Fruit fly (Drosophila melanogaster) whole organism, embryonic: ENCODE results near the gene CG7564.
A peak's percentile ranks its signal among the peaks of the same experiment; 100 is the strongest.

ENCODE experiments used
- CG11398 ChIP-seq: fragments of 200-800 bp; sonication (Bioruptor generic); optimal IDR thresholded peaks from 2 replicates; lab custom pipeline; 2016; ENCODE audit warnings: missing biosample characterization, missing genetic modification characterization
- CG11723 ChIP-seq: fragments of 200-800 bp; sonication (Bioruptor generic); optimal IDR thresholded peaks from 2 replicates; lab custom pipeline; 2017; ENCODE audit warnings: missing biosample characterization, mild to moderate bottlenecking, missing genetic modification characterization
- CG12104 ChIP-seq: fragments of 200-800 bp; sonication (Bioruptor generic); optimal IDR thresholded peaks from 3 replicates; lab custom pipeline; 2016; ENCODE audit warnings: missing biosample characterization, missing genetic modification characterization
- CG14860 ChIP-seq: fragments of 200-800 bp; sonication (Bioruptor generic); IDR thresholded peaks from 3 replicates; pipeline ENCODE4 v1.3.6; 2022; ENCODE audit warnings: missing biosample characterization, missing genetic modification characterization; ENCODE audit not compliant: partially characterized antibody
- CG16863 ChIP-seq: fragments of 200-800 bp; sonication (Bioruptor generic); optimal IDR thresholded peaks from 3 replicates; lab custom pipeline; 2016; ENCODE audit warnings: missing biosample characterization, missing genetic modification characterization
- CG17612 ChIP-seq: fragments of 200-800 bp; sonication (Bioruptor generic); IDR thresholded peaks from 2 replicates; pipeline ENCODE4 v1.3.6; 2022; ENCODE audit warnings: missing biosample characterization, missing genetic modification characterization
- CG17829 ChIP-seq: fragments of 200-800 bp; optimal IDR thresholded peaks from 2 replicates; lab custom pipeline; 2019; ENCODE audit warnings: missing biosample characterization, mild to moderate bottlenecking, missing genetic modification characterization, moderate library complexity
- CG18262 ChIP-seq: fragments of 200-800 bp; optimal IDR thresholded peaks from 3 replicates; lab custom pipeline; 2019; ENCODE audit warnings: missing biosample characterization, mild to moderate bottlenecking, missing genetic modification characterization, moderate library complexity
- CG18599 ChIP-seq: fragments of 200-800 bp; sonication (Bioruptor generic); optimal IDR thresholded peaks from 3 replicates; lab custom pipeline; 2017; ENCODE audit warnings: missing biosample characterization, missing genetic modification characterization, mild to moderate bottlenecking, moderate library complexity, missing genetic modification reagents
- CG2202 ChIP-seq: fragments of 200-800 bp; sonication (Bioruptor generic); optimal IDR thresholded peaks from 2 replicates; lab custom pipeline; 2018; ENCODE audit warnings: missing biosample characterization, mild to moderate bottlenecking, missing genetic modification characterization
- CG2712 ChIP-seq: fragments of 200-800 bp; optimal IDR thresholded peaks from 3 replicates; lab custom pipeline; 2019; ENCODE audit warnings: missing biosample characterization, mild to moderate bottlenecking, missing genetic modification characterization, moderate library complexity
- CG3163 ChIP-seq: fragments of 200-800 bp; sonication (Bioruptor generic); optimal IDR thresholded peaks from 3 replicates; lab custom pipeline; 2016; ENCODE audit warnings: missing biosample characterization, missing genetic modification characterization
- CG6254 ChIP-seq: fragments of 200-800 bp; sonication (Bioruptor generic); optimal IDR thresholded peaks from 3 replicates; lab custom pipeline; 2017; ENCODE audit warnings: mild to moderate bottlenecking, missing biosample characterization, missing genetic modification reagents, missing genetic modification characterization
- Dip3 ChIP-seq: fragments of 200-800 bp; sonication (Bioruptor generic); optimal IDR thresholded peaks from 3 replicates; lab custom pipeline; 2016; ENCODE audit warnings: missing biosample characterization, missing genetic modification characterization
- Dref ChIP-seq: fragments of 200-800 bp; sonication (Bioruptor generic); IDR thresholded peaks from 2 replicates; pipeline ENCODE4 v1.3.6; 2022; ENCODE audit warnings: missing biosample characterization, missing genetic modification characterization
- Gug ChIP-seq: fragments of 200-800 bp; sonication (Bioruptor generic); IDR thresholded peaks from 4 replicates; pipeline ENCODE4 v1.3.6; 2022; ENCODE audit warnings: missing biosample characterization, missing genetic modification characterization
- H2.0 ChIP-seq: fragments of 200-800 bp; sonication (Bioruptor generic); IDR thresholded peaks from 2 replicates; pipeline ENCODE4 v1.3.6; 2022; ENCODE audit warnings: missing biosample characterization, missing genetic modification characterization
- HHEX ChIP-seq: fragments of 200-800 bp; sonication (Bioruptor generic); optimal IDR thresholded peaks from 3 replicates; lab custom pipeline; 2017; ENCODE audit warnings: missing biosample characterization, mild to moderate bottlenecking, missing genetic modification characterization, missing genetic modification reagents
- HLH4C ChIP-seq: fragments of 200-800 bp; sonication (Bioruptor generic); IDR thresholded peaks from 3 replicates; pipeline ENCODE4 v1.3.6; 2022; ENCODE audit warnings: missing biosample characterization, missing genetic modification characterization; ENCODE audit not compliant: partially characterized antibody
- HLHmδ ChIP-seq: fragments of 200-800 bp; sonication (Bioruptor generic); optimal IDR thresholded peaks from 2 replicates; lab custom pipeline; 2018; ENCODE audit warnings: missing biosample characterization, mild to moderate bottlenecking, missing genetic modification characterization, moderate library complexity
- MBD-R2 ChIP-seq: fragments of 200-800 bp; sonication (Bioruptor generic); IDR thresholded peaks from 2 replicates; pipeline ENCODE4 v1.3.6; 2022; ENCODE audit warnings: missing biosample characterization, missing genetic modification characterization
- Mes4 ChIP-seq: fragments of 200-800 bp; sonication (Bioruptor generic); optimal IDR thresholded peaks from 2 replicates; lab custom pipeline; 2016; ENCODE audit warnings: missing biosample characterization, missing genetic modification characterization
- Myb ChIP-seq: fragments of 200-800 bp; sonication (Bioruptor generic); optimal IDR thresholded peaks from 2 replicates; lab custom pipeline; 2016; ENCODE audit warnings: missing biosample characterization, missing genetic modification characterization
- NC2α ChIP-seq: fragments of 200-800 bp; sonication (Bioruptor generic); optimal IDR thresholded peaks from 2 replicates; lab custom pipeline; 2016; ENCODE audit warnings: missing biosample characterization, missing genetic modification characterization
- Poxn ChIP-seq: fragments of 200-800 bp; sonication (Bioruptor generic); IDR thresholded peaks from 2 replicates; pipeline ENCODE4 v1.3.6; 2022; ENCODE audit warnings: missing biosample characterization, missing genetic modification characterization
- Ptx1 ChIP-seq: fragments of 200-800 bp; sonication (Bioruptor generic); IDR thresholded peaks from 2 replicates; pipeline ENCODE4 v1.3.6; 2022; ENCODE audit warnings: missing biosample characterization, missing genetic modification characterization
- Sin3A ChIP-seq: fragments of >200 bp; optimal IDR thresholded peaks from 2 replicates; lab custom pipeline; 2018
- Vsx1 ChIP-seq: fragments of 200-800 bp; sonication (Bioruptor generic); optimal IDR thresholded peaks from 2 replicates; lab custom pipeline; 2017; ENCODE audit warnings: missing biosample characterization, mild to moderate bottlenecking, missing genetic modification characterization, missing genetic modification reagents
- bigmax ChIP-seq: fragments of 200-800 bp; sonication (Bioruptor generic); optimal IDR thresholded peaks from 2 replicates; lab custom pipeline; 2018; ENCODE audit warnings: missing biosample characterization, mild to moderate bottlenecking, missing genetic modification characterization
- bsh ChIP-seq, 2 experiments: fragments of 200-800 bp; sonication (Bioruptor generic); optimal IDR thresholded peaks; 2 replicates each; lab custom pipeline; 2017 to 2018; ENCODE audit warnings: mild to moderate bottlenecking in 2 of 2, missing biosample characterization in 2 of 2, missing genetic modification characterization in 2 of 2, moderate library complexity in 1 of 2
- cg ChIP-seq: fragments of 200-800 bp; sonication (Bioruptor generic); optimal IDR thresholded peaks from 3 replicates; lab custom pipeline; 2019; ENCODE audit warnings: missing biosample characterization, mild to moderate bottlenecking, missing genetic modification characterization, moderate library complexity
- chinmo ChIP-seq: fragments of 200-800 bp; sonication (Bioruptor generic); IDR thresholded peaks from 4 replicates; pipeline ENCODE4 v1.3.6; 2022; ENCODE audit warnings: missing biosample characterization, missing genetic modification characterization; ENCODE audit not compliant: partially characterized antibody
- chm ChIP-seq: fragments of 200-800 bp; sonication (Bioruptor generic); IDR thresholded peaks from 2 replicates; pipeline ENCODE4 v1.3.6; 2022; ENCODE audit warnings: missing biosample characterization, missing genetic modification characterization
- ci ChIP-seq: fragments of 200-800 bp; sonication (Bioruptor generic); IDR thresholded peaks from 3 replicates; pipeline ENCODE4 v1.3.6; 2022; ENCODE audit warnings: missing biosample characterization, missing genetic modification characterization
- corto ChIP-seq: fragments of 200-800 bp; sonication (Bioruptor generic); optimal IDR thresholded peaks from 2 replicates; lab custom pipeline; 2016; ENCODE audit warnings: missing biosample characterization, mild to moderate bottlenecking, missing genetic modification characterization, moderate library complexity
- dmrt99B ChIP-seq: fragments of 200-800 bp; sonication (Bioruptor generic); optimal IDR thresholded peaks from 2 replicates; lab custom pipeline; 2018; ENCODE audit warnings: missing biosample characterization, mild to moderate bottlenecking, missing genetic modification characterization, moderate library complexity
- dpn ChIP-seq, 2 experiments: fragments of 200-800 bp; sonication (Bioruptor generic); optimal IDR thresholded peaks; 3 replicates each; lab custom pipeline; 2016; ENCODE audit warnings: missing biosample characterization in 2 of 2, missing genetic modification characterization in 2 of 2
- eve ChIP-seq, 2 experiments: fragments of >200 bp; optimal IDR thresholded peaks; 2 replicates each; lab custom pipeline; 2017; ENCODE audit warnings: missing biosample characterization in 2 of 2, missing genetic modification characterization in 2 of 2
- fd64A ChIP-seq: fragments of 200-800 bp; sonication (Bioruptor generic); optimal IDR thresholded peaks from 3 replicates; lab custom pipeline; 2018; ENCODE audit warnings: missing biosample characterization, mild to moderate bottlenecking, missing genetic modification characterization
- grau ChIP-seq: fragments of 200-800 bp; optimal IDR thresholded peaks from 3 replicates; lab custom pipeline; 2019; ENCODE audit warnings: missing biosample characterization, mild to moderate bottlenecking, missing genetic modification characterization, moderate library complexity
- gt ChIP-seq: fragments of 200-800 bp; sonication (Bioruptor generic); IDR thresholded peaks from 2 replicates; pipeline ENCODE4 v1.3.6; 2022; ENCODE audit warnings: missing biosample characterization, missing genetic modification characterization
- insv ChIP-seq, 2 experiments: fragments of 200-800 bp; sonication (Bioruptor generic); optimal IDR thresholded peaks; 3 replicates each; lab custom pipeline; 2016 to 2018; ENCODE audit warnings: missing biosample characterization in 2 of 2, missing genetic modification characterization in 2 of 2
- kni ChIP-seq: fragments of 200-800 bp; sonication (Bioruptor generic); optimal IDR thresholded peaks from 3 replicates; lab custom pipeline; 2017; ENCODE audit warnings: mild to moderate bottlenecking, missing biosample characterization, missing genetic modification reagents, missing genetic modification characterization
- nau ChIP-seq: fragments of 200-800 bp; sonication (Bioruptor generic); optimal IDR thresholded peaks from 3 replicates; lab custom pipeline; 2017; ENCODE audit warnings: missing biosample characterization, mild to moderate bottlenecking, missing genetic modification characterization, missing genetic modification reagents
- nmo ChIP-seq: fragments of 200-800 bp; sonication (Bioruptor generic); optimal IDR thresholded peaks from 2 replicates; lab custom pipeline; 2018; ENCODE audit warnings: missing biosample characterization, mild to moderate bottlenecking, missing genetic modification characterization, moderate library complexity
- odd ChIP-seq: fragments of 200-800 bp; sonication (Bioruptor generic); optimal IDR thresholded peaks from 2 replicates; lab custom pipeline; 2017; ENCODE audit warnings: missing biosample characterization, mild to moderate bottlenecking, missing genetic modification characterization
- scrt ChIP-seq: fragments of 200-800 bp; sonication (Bioruptor generic); optimal IDR thresholded peaks from 2 replicates; lab custom pipeline; 2018; ENCODE audit warnings: missing biosample characterization, mild to moderate bottlenecking, missing genetic modification characterization, moderate library complexity
- sima ChIP-seq: fragments of 200-800 bp; sonication (Bioruptor generic); optimal IDR thresholded peaks from 2 replicates; lab custom pipeline; 2016; ENCODE audit warnings: missing biosample characterization, missing genetic modification characterization
- sug ChIP-seq: fragments of 200-800 bp; optimal IDR thresholded peaks from 2 replicates; lab custom pipeline; 2019; ENCODE audit warnings: missing biosample characterization, mild to moderate bottlenecking, missing genetic modification characterization, moderate library complexity

Gene CG7564

dm6 chr3L:17529511-17530194 is 15.6 kb downstream of the CG7564 start, which contains the start of the genes Edc3 and Nedd4 (continued):
- TF ChIP-seq chinmo (GFP tag; lab: Robert Waterston, UW) (0 out of 4 replicates have a peak, but pooled peaks have one; percentile 65), CG2202 (tag; lab: Kevin White, UChicago) (peak; percentile 16), CG18262 (tag; lab: Kevin White, UChicago) (peak; percentile 19), sug (tag; lab: Kevin White, UChicago) (peak; percentile 31), CG3163 (GFP tag; lab: Kevin White, UChicago) (no peak), HLHmδ (GFP tag; lab: Kevin White, UChicago) (no peak), Dip3 (GFP tag; lab: Kevin White, UChicago) (no peak), CG14860 (GFP tag; lab: Robert Waterston, UW) (no peak), insv (GFP tag; optimal IDR thresholded peaks at IDR 0.05; lab: Kevin White, UChicago) (peak in 1 of 2 experiments; percentile 69), Gug (no peak), CG6254 (GFP tag; lab: Kevin White, UChicago) (no peak), Myb (GFP tag; lab: Kevin White, UChicago) (no peak), Mes4 (GFP tag; lab: Kevin White, UChicago) (no peak), MBD-R2 (peak; percentile 36; the same call in 1 of the 2 replicates), bigmax (GFP tag; lab: Kevin White, UChicago) (no peak), Poxn (no peak), Dref (GFP tag; lab: Robert Waterston, UW) (no peak), CG11398 (GFP tag; lab: Kevin White, UChicago) (no peak), CG17829 (peak; percentile 47), CG18599 (peak; percentile 26), dpn (GFP tag; optimal IDR thresholded peaks at IDR 0.05; lab: Kevin White, UChicago) (peak in 1 of 2 experiments; percentile 9), CG17612 (no peak), chm (GFP tag; lab: Robert Waterston, UW) (no peak), CG16863 (GFP tag; lab: Kevin White, UChicago) (no peak), Sin3A (peak; percentile 45), nmo (GFP tag; lab: Kevin White, UChicago) (peak; percentile 65), corto (GFP tag; lab: Kevin White, UChicago) (no peak), Vsx1 (GFP tag; lab: Kevin White, UChicago) (peak; percentile 25), CG2712 (peak; percentile 60), CG12104 (GFP tag; lab: Kevin White, UChicago) (no peak), ci (GFP tag; lab: Robert Waterston, UW) (no peak), scrt (GFP tag; lab: Kevin White, UChicago) (peak; percentile 54)
- TF ChIP-seq, all 482 proteins: peak for 84

dm6 chr3L:17530471-17531149 is 16.5 kb downstream of the CG7564 start:
- TF ChIP-seq fd64A (GFP tag; lab: Kevin White, UChicago) = no peak
- peak; percentile 73 for TF ChIP-seq cg (GFP tag; lab: Kevin White, UChicago)
- TF ChIP-seq HHEX (GFP tag; lab: Kevin White, UChicago) = peak; percentile 22
- TF ChIP-seq NC2α = peak; percentile 13
- TF ChIP-seq grau (tag; lab: Kevin White, UChicago) = no peak
- no peak for TF ChIP-seq nau (GFP tag; lab: Kevin White, UChicago)
- no peak for TF ChIP-seq H2.0 (GFP tag; lab: Robert Waterston, UW)
- TF ChIP-seq sima (GFP tag; lab: Kevin White, UChicago) = no peak
- TF ChIP-seq Ptx1 = no peak
- no peak for TF ChIP-seq dmrt99B
- TF ChIP-seq kni (GFP tag; lab: Kevin White, UChicago) = peak; percentile 46
- TF ChIP-seq odd = no peak
- peak; percentile 7 for TF ChIP-seq CG11723 (GFP tag; lab: Kevin White, UChicago)
- no peak for TF ChIP-seq gt (GFP tag; lab: Robert Waterston, UW)
- peak; percentile 23 for TF ChIP-seq MBD-R2
- TF ChIP-seq bsh (GFP tag; optimal IDR thresholded peaks at IDR 0.05; lab: Kevin White, UChicago) = peak in 1 of 2 experiments; percentile 7
- TF ChIP-seq eve (GFP tag; optimal IDR thresholded peaks at IDR 0.05; lab: Kevin White, UChicago) = no peak
- TF ChIP-seq HLH4C (GFP tag; lab: Robert Waterston, UW) = no peak
